Worm (Caenorhabditis elegans): ENCODE data around the gene C13A2.10.

- TF ChIP-seq ama-1 (optimal IDR thresholded peaks at IDR 0.05) (no peak), pha-2 (tag; optimal IDR thresholded peaks at IDR 0.05) (no peak), fkh-10 (GFP tag; optimal IDR thresholded peaks at IDR 0.05) (no peak), rnt-1 (tag; optimal IDR thresholded peaks at IDR 0.05) (no peak), pqm-1 (tag; optimal IDR thresholded peaks at IDR 0.05) (no peak), ceh-24 (tag; optimal IDR thresholded peaks at IDR 0.05) (no peak), odd-2 (tag; optimal IDR thresholded peaks at IDR 0.05) (no peak), nhr-232 (tag; optimal IDR thresholded peaks at IDR 0.05) (no peak)
These were observed 38.3 kb upstream of the C13A2.10 start, which contains the start of gene srx-6 for ce11 chrV:7313233-7313632.
